Fruit fly (Drosophila melanogaster): Measurements from ENCODE around the gene r.
A peak's percentile ranks its signal among the peaks of the same experiment; 100 is the strongest.

r gene

DNA sequence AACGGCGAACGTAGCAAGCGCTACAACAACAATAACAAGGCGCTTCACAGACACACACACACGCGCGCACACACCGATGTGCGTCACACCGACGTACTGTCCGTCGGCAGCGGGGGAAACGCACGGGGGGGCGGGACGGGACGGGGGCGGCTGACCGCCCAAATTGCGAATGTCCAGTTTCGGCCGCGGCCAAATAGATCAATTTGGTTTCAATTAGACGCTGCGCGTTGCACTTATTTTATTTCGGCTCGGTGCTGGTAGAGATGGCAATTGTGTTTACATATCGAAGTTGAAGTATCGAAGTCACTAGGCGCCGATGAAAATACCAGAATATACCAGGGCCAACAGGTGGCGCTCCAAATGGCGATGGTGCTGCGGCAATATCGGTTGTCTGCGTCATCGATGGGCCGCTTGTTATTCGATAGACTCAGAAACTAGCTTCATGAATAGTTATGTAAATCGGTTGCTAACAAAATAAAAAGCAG, 18.0 kb upstream of the r start, which contains the start of gene Rok (continued):
- TF ChIP-seq Atf-2 (GFP tag; optimal IDR thresholded peaks at IDR 0.05) = no peak
- peak; percentile 87 for TF ChIP-seq CG6791 (GFP tag; IDR thresholded peaks at IDR 0.05; ENCODE audit: partially characterized antibody)
- peak; percentile 81 for TF ChIP-seq Scr (GFP tag; IDR thresholded peaks at IDR 0.05; ENCODE audit: partially characterized antibody)
- TF ChIP-seq amos (GFP tag; IDR thresholded peaks at IDR 0.05; ENCODE audit: partially characterized antibody) = peak; percentile 89
- TF ChIP-seq vnd (GFP tag; IDR thresholded peaks at IDR 0.05; ENCODE audit: partially characterized antibody) = peak; percentile 75
- peak; percentile 18; the same call in 1 of the 3 replicates for TF ChIP-seq Aef1 (GFP tag; IDR thresholded peaks at IDR 0.05)
- peak; percentile 6 for TF ChIP-seq YL-1 (GFP tag; optimal IDR thresholded peaks at IDR 0.05)
- peak; percentile 76; the same call in 3 of the 4 replicates for TF ChIP-seq chinmo (GFP tag; IDR thresholded peaks at IDR 0.05; ENCODE audit: partially characterized antibody)
- TF ChIP-seq D (optimal IDR thresholded peaks at IDR 0.05) = no peak
- no peak for TF ChIP-seq D (GFP tag; optimal IDR thresholded peaks at IDR 0.05)
- no peak; the same call in 1 of the 2 replicates for TF ChIP-seq ssp (GFP tag; IDR thresholded peaks at IDR 0.05)
- peak; percentile 79; the same call in 2 of the 3 replicates for TF ChIP-seq HLH4C (GFP tag; IDR thresholded peaks at IDR 0.05; ENCODE audit: partially characterized antibody)
- peak in 1 of 2 experiments; percentile 46 for TF ChIP-seq Pdp1 (GFP tag; optimal IDR thresholded peaks at IDR 0.05)
- TF ChIP-seq HmgZ (tag; optimal IDR thresholded peaks at IDR 0.05) = peak; percentile 3
- TF ChIP-seq Ets65A (GFP tag) = peak; percentile 49
- TF ChIP-seq CG14860 (GFP tag; IDR thresholded peaks at IDR 0.05; ENCODE audit: partially characterized antibody) = peak; percentile 79
- no peak for TF ChIP-seq tll (GFP tag; optimal IDR thresholded peaks at IDR 0.05)
- no peak for TF ChIP-seq Eip74EF (GFP tag; optimal IDR thresholded peaks at IDR 0.05)
- peak; percentile 7; the same call in 1 of the 2 replicates for TF ChIP-seq CG14441 (GFP tag; IDR thresholded peaks at IDR 0.05)
- TF ChIP-seq ewg (GFP tag; optimal IDR thresholded peaks at IDR 0.05) = peak; percentile 15
- no peak for TF ChIP-seq zfh2 (GFP tag; optimal IDR thresholded peaks at IDR 0.05)
- no peak for TF ChIP-seq CG10267 (tag; optimal IDR thresholded peaks at IDR 0.05)
- peak; percentile 34 for TF ChIP-seq CG9932 (GFP tag; IDR thresholded peaks at IDR 0.05)
- peak; percentile 74 for TF ChIP-seq unc-4 (GFP tag; IDR thresholded peaks at IDR 0.05; ENCODE audit: partially characterized antibody)
- peak; percentile 62; the same call in 1 of the 2 replicates for TF ChIP-seq MBD-R2 (GFP tag; IDR thresholded peaks at IDR 0.05)
- TF ChIP-seq Doc3 (GFP tag; IDR thresholded peaks at IDR 0.05; ENCODE audit: partially characterized antibody) = peak; percentile 60; the same call in 1 of the 3 replicates
- peak; percentile 61 for TF ChIP-seq CG1603 (tag; optimal IDR thresholded peaks at IDR 0.05)
- peak; percentile 95 for TF ChIP-seq MESR4 (GFP tag; optimal IDR thresholded peaks at IDR 0.05)
- TF ChIP-seq CG8944 (GFP tag; optimal IDR thresholded peaks at IDR 0.05) = no peak
- peak; percentile 80 for TF ChIP-seq pzg (GFP tag; optimal IDR thresholded peaks at IDR 0.05)
- peak; percentile 44; the same call in 1 of the 2 replicates for TF ChIP-seq slbo (GFP tag; IDR thresholded peaks at IDR 0.05)
- TF ChIP-seq CG34422 (GFP tag; IDR thresholded peaks at IDR 0.05) = peak; percentile 18
- no peak for TF ChIP-seq CG6654 (GFP tag; optimal IDR thresholded peaks at IDR 0.05)
- peak; percentile 37; the same call in 2 of the 3 replicates for TF ChIP-seq row (GFP tag; IDR thresholded peaks at IDR 0.05)
- TF ChIP-seq fru (optimal IDR thresholded peaks at IDR 0.05) = no peak
- TF ChIP-seq Dref (GFP tag; IDR thresholded peaks at IDR 0.05) = peak; percentile 85

DNA sequence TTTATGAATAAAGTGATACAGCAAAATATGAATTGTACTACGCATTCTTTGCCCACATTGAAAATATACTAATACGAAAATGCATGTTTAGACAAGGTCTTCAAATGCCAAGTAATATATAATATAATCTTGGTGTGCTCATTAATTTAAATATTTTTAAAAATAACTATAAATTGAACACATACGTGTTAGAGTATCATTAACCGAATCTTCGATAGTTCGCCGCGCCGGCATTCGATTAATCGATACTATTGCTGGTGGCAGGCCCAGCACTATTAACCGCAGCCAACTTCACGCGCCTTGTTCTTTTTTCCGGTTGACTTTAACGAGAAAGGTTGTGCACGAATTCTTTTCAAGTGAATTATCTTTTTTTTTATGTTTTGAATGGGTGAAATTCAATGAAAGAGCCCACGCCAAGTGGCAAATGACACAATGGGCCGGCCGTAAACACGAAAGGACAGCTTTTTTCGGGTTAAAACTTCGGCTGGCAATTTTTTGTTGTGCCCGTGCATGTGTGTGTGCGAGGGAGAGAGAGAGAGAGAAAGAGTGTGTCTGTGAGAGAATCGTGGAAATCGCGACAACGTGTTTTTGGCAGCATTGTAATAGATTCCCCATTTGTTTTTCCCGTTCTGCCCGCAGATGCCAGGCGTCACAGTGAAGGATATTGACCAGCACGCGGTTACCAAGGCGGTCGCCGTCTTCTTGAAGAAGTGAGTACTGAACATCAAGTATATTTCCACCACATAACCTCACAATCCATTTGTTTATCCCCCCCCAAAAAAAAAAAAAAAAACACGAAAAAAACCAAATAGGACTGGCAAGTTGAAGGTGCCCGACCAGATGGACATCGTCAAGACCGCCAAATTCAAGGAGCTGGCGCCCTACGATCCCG, 17.3 kb upstream of the r start, which contains the start of gene RpS19a:
Gene RpS19a (plus strand): TSS at position 301 of the 892 bp plus-strand sequence.
- peak; percentile 66 for TF ChIP-seq phol (tag; optimal IDR thresholded peaks at IDR 0.05)
- peak; percentile 23 for TF ChIP-seq zfh2 (GFP tag; optimal IDR thresholded peaks at IDR 0.05)
- TF ChIP-seq CG6683 (GFP tag; optimal IDR thresholded peaks at IDR 0.05) = peak; percentile 56
- no peak for TF ChIP-seq br (optimal IDR thresholded peaks at IDR 0.05)
- 0 out of 2 replicates have a peak, but pooled peaks have one; percentile 14 for TF ChIP-seq danr (GFP tag; IDR thresholded peaks at IDR 0.05)
- peak; percentile 19 for TF ChIP-seq CG9609 (GFP tag; optimal IDR thresholded peaks at IDR 0.05)
- peak; percentile 85 for TF ChIP-seq schlank (tag; optimal IDR thresholded peaks at IDR 0.05)
- TF ChIP-seq nerfin-2 (GFP tag; IDR thresholded peaks at IDR 0.05; ENCODE audit: partially characterized antibody) = no peak
- peak; percentile 53 for TF ChIP-seq Ets65A (GFP tag)
- peak; percentile 56 for TF ChIP-seq rib (GFP tag; IDR thresholded peaks at IDR 0.05)
- peak; percentile 66 for TF ChIP-seq Kr (GFP tag; optimal IDR thresholded peaks at IDR 0.05)
- TF ChIP-seq CG31224 (GFP tag; IDR thresholded peaks at IDR 0.05) = peak; percentile 46
- TF ChIP-seq yki (optimal IDR thresholded peaks at IDR 0.05) = no peak
- no peak; the same call in 1 of the 2 replicates for TF ChIP-seq GATAe (GFP tag; conservative IDR thresholded peaks at IDR 0.05)
- TF ChIP-seq CG1529 (GFP tag; optimal IDR thresholded peaks at IDR 0.05) = peak; percentile 81
